Worm (Caenorhabditis elegans) whole organism, midembryonic: Measurements from ENCODE around the gene nhr-253.

Source experiments
- T22C8.4 ChIP-seq: fragments of 200-800 bp; sonication (Bioruptor generic); IDR thresholded peaks from 2 replicates; pipeline ENCODE4 v1.3.6; 2022; ENCODE audit warnings: missing genetic modification characterization, missing compliant biosample characterization
- cog-1 ChIP-seq: sonication (generic microtip); optimal IDR thresholded peaks from 2 replicates; lab custom pipeline; 2016; ENCODE audit warnings: missing genetic modification characterization, missing compliant biosample characterization
- flt-1 ChIP-seq: fragments of 200-800 bp; sonication (Bioruptor generic); IDR thresholded peaks from 2 replicates; pipeline ENCODE4 v1.3.6; 2022; ENCODE audit warnings: missing genetic modification characterization, missing compliant biosample characterization
- klf-2 ChIP-seq: fragments of 200-800 bp; sonication (Bioruptor generic); conservative IDR thresholded peaks from 2 replicates; pipeline ENCODE4 v1.3.6; 2022; ENCODE audit warnings: missing genetic modification reagents, missing genetic modification characterization, missing compliant biosample characterization
- med-1 ChIP-seq: sonication (generic microtip); optimal IDR thresholded peaks from 2 replicates; lab custom pipeline; 2017; ENCODE audit warnings: missing genetic modification characterization, mild to moderate bottlenecking, missing compliant biosample characterization, antibody characterized with exemption, missing genetic modification reagents; ENCODE audit not compliant: insufficient read depth
- ref-1 ChIP-seq: fragments of 200-800 bp; sonication (Bioruptor generic); conservative IDR thresholded peaks from 2 replicates; pipeline ENCODE4 v1.3.6; 2022; ENCODE audit warnings: missing genetic modification reagents, missing genetic modification characterization, missing compliant biosample characterization
- tab-1 ChIP-seq: fragments of 200-800 bp; sonication (Bioruptor generic); IDR thresholded peaks from 2 replicates; pipeline ENCODE4 v1.3.6; 2022; ENCODE audit warnings: missing genetic modification characterization, missing compliant biosample characterization
- ztf-29 ChIP-seq: fragments of 200-800 bp; sonication (Bioruptor generic); IDR thresholded peaks from 2 replicates; pipeline ENCODE4 v1.3.6; 2022; ENCODE audit warnings: missing genetic modification reagents, missing genetic modification characterization, missing compliant biosample characterization

ce11 chrV:381227-381950 lies 15.0 kb upstream of the nhr-253 start, which contains the start of gene ZK6.8:
- no peak for TF ChIP-seq T22C8.4 (GFP tag; lab: Robert Waterston, UW)
- no peak for TF ChIP-seq cog-1 (tag; lab: Kevin White, UChicago)
- no peak for TF ChIP-seq flt-1 (GFP tag; lab: Robert Waterston, UW)
- no peak for TF ChIP-seq tab-1 (GFP tag; lab: Robert Waterston, UW)
- no peak for TF ChIP-seq klf-2
- no peak for TF ChIP-seq ref-1 (GFP tag; lab: Robert Waterston, UW)
- TF ChIP-seq ztf-29 (GFP tag; lab: Robert Waterston, UW) = no peak
- TF ChIP-seq med-1 = no peak
